Fruit fly (Drosophila melanogaster): ENCODE measurements around the gene CG18809.

CG18809 gene

DNA sequence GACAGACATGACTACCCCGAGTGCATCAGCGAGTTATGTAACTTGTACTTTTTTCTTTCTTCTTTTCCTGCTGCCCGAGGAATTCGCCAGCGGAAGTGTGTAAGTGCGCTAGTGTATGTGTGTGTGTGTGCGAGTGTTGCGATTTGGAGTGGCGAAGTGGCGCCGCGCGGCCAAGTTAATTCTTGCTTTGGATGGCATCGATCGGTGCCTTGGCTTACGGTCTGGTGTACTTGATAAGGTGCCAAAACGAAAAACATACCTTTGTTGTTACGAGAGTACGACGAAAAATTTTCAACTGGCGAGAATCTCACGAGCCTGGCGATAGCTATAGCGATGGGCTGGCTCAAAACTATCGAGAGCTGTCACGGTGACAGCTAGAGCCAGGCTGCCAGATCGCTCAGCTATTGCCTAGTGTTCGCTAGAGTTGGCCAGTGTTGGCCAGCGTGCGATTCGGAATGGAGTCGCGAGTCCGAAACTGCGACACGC, at the start of gene CG18809, which contains the start of the genes COX6B, CG33932 and Rpp20 (continued):
- peak; percentile 73 for TF ChIP-seq Hsf (GFP tag; optimal IDR thresholded peaks at IDR 0.05)
- TF ChIP-seq Side (GFP tag; optimal IDR thresholded peaks at IDR 0.05): peak; percentile 70
- TF ChIP-seq sug (tag; optimal IDR thresholded peaks at IDR 0.05): peak; percentile 59
- TF ChIP-seq Fer2 (tag; optimal IDR thresholded peaks at IDR 0.05): peak; percentile 27
- no peak for TF ChIP-seq fd3F (GFP tag; optimal IDR thresholded peaks at IDR 0.05)
- peak; percentile 92 for TF ChIP-seq CG12659 (GFP tag; optimal IDR thresholded peaks at IDR 0.05)
- no peak for TF ChIP-seq B-H1 (GFP tag; IDR thresholded peaks at IDR 0.05)
- TF ChIP-seq YL-1 (GFP tag; optimal IDR thresholded peaks at IDR 0.05): peak; percentile 94
- TF ChIP-seq gsb (GFP tag; IDR thresholded peaks at IDR 0.05): no peak
- no peak for TF ChIP-seq Elba2 (GFP tag; optimal IDR thresholded peaks at IDR 0.05)
- peak; percentile 44 for TF ChIP-seq Camta (GFP tag; optimal IDR thresholded peaks at IDR 0.05)
- peak; percentile 95 for TF ChIP-seq MBD-R2 (GFP tag; IDR thresholded peaks at IDR 0.05)
- TF ChIP-seq Dad (GFP tag; optimal IDR thresholded peaks at IDR 0.05): peak; percentile 60
- peak; percentile 73 for TF ChIP-seq sd (tag; optimal IDR thresholded peaks at IDR 0.05)
- peak; percentile 20; the same call in 1 of the 3 replicates for TF ChIP-seq CG17361 (GFP tag; IDR thresholded peaks at IDR 0.05)
- TF ChIP-seq ap (GFP tag; IDR thresholded peaks at IDR 0.05): no peak
- no peak for TF ChIP-seq tio (GFP tag; optimal IDR thresholded peaks at IDR 0.05)
- TF ChIP-seq Hr78 (GFP tag; optimal IDR thresholded peaks at IDR 0.05): no peak
- no peak for TF ChIP-seq esg (GFP tag; conservative IDR thresholded peaks at IDR 0.05)
- TF ChIP-seq Dbx (GFP tag; IDR thresholded peaks at IDR 0.05): peak; percentile 90
- TF ChIP-seq Sin3A (optimal IDR thresholded peaks at IDR 0.05): peak; percentile 63
- no peak for TF ChIP-seq Asciz (GFP tag; optimal IDR thresholded peaks at IDR 0.05)
- no peak for TF ChIP-seq Sox102F (GFP tag; optimal IDR thresholded peaks at IDR 0.05)
- TF ChIP-seq TFAM (GFP tag; optimal IDR thresholded peaks at IDR 0.05): no peak
- TF ChIP-seq slou (GFP tag; optimal IDR thresholded peaks at IDR 0.05): no peak
- peak; percentile 0 for TF ChIP-seq cato (GFP tag; optimal IDR thresholded peaks at IDR 0.05; ENCODE audit: borderline replicate concordance)
- TF ChIP-seq sens-2 (GFP tag; IDR thresholded peaks at IDR 0.05): peak; percentile 18; the same call in 1 of the 2 replicates
- no peak for TF ChIP-seq run (tag; optimal IDR thresholded peaks at IDR 0.05)
- peak; percentile 56 for TF ChIP-seq pfk (GFP tag; optimal IDR thresholded peaks at IDR 0.05)
- TF ChIP-seq hth (optimal IDR thresholded peaks at IDR 0.05): no peak
- TF ChIP-seq bowl (GFP tag; IDR thresholded peaks at IDR 0.05): no peak
- no peak for TF ChIP-seq CG31388 (GFP tag; optimal IDR thresholded peaks at IDR 0.05)
- TF ChIP-seq CG18262 (tag; optimal IDR thresholded peaks at IDR 0.05): no peak
- TF ChIP-seq CG8478 (optimal IDR thresholded peaks at IDR 0.05): no peak
- TF ChIP-seq ab (GFP tag; optimal IDR thresholded peaks at IDR 0.05): no peak
- peak; percentile 61 for TF ChIP-seq CG2712 (tag; optimal IDR thresholded peaks at IDR 0.05)
- peak; percentile 28 for TF ChIP-seq CG10979 (tag; optimal IDR thresholded peaks at IDR 0.05)
- TF ChIP-seq CG8765 (GFP tag; IDR thresholded peaks at IDR 0.05): peak; percentile 40; the same call in 1 of the 2 replicates
- TF ChIP-seq Gsc (GFP tag; IDR thresholded peaks at IDR 0.05): no peak
- peak; percentile 91 for TF ChIP-seq unc-4 (GFP tag; IDR thresholded peaks at IDR 0.05; ENCODE audit: partially characterized antibody)
- TF ChIP-seq ranshi (GFP tag; IDR thresholded peaks at IDR 0.05): peak; percentile 61
- peak; percentile 74 for TF ChIP-seq Xbp1 (GFP tag; optimal IDR thresholded peaks at IDR 0.05)
- TF ChIP-seq tap (tag; optimal IDR thresholded peaks at IDR 0.05): no peak
- TF ChIP-seq ind (GFP tag; optimal IDR thresholded peaks at IDR 0.05): peak; percentile 59
- TF ChIP-seq CG6765 (GFP tag; optimal IDR thresholded peaks at IDR 0.05): peak; percentile 51
- peak; percentile 88 for TF ChIP-seq vnd (GFP tag; IDR thresholded peaks at IDR 0.05; ENCODE audit: partially characterized antibody)
- TF ChIP-seq pan (optimal IDR thresholded peaks at IDR 0.05): no peak
- peak in 1 of 2 experiments; percentile 59 for TF ChIP-seq pan (GFP tag; optimal IDR thresholded peaks at IDR 0.05 in 1 of 2, IDR thresholded peaks at IDR 0.05 in 1 of 2)
- TF ChIP-seq CG3847 (GFP tag; IDR thresholded peaks at IDR 0.05): peak; percentile 94
- TF ChIP-seq GATAe (GFP tag; conservative IDR thresholded peaks at IDR 0.05): no peak
- TF ChIP-seq CG2889 (GFP tag; IDR thresholded peaks at IDR 0.05): no peak
- TF ChIP-seq hkb (optimal IDR thresholded peaks at IDR 0.05): no peak
- TF ChIP-seq hkb (GFP tag; IDR thresholded peaks at IDR 0.05): peak; percentile 63

Data from whole organism, embryonic.